Fruit fly (Drosophila melanogaster): ENCODE measurements around the gene CG9302.

The CG9302 gene

DNA sequence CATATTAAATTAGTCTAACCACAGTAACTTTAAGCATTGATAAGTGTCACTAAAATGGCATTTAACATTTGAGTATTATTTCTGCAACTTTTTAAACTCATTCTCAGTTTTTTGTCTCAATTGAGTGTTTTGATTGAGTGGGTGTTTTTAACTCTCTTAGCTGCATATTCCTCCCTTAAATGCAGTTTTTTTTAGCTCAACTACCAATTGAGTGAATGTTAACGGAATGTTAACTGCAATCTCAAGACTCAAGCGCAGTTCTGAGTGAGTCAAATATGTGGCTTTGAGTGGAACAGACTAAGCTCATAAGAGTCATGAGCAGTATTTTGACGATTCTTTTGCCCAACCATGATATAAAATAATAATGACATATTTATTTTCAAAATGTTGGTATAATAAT lies 15.4 kb downstream of the CG9302 start:
- TF ChIP-seq ey (GFP tag; optimal IDR thresholded peaks at IDR 0.05) (no peak), brk (GFP tag; optimal IDR thresholded peaks at IDR 0.05) (no peak), woc (GFP tag; optimal IDR thresholded peaks at IDR 0.05) (no peak), jim (GFP tag; optimal IDR thresholded peaks at IDR 0.05) (no peak), Hr78 (GFP tag; optimal IDR thresholded peaks at IDR 0.05) (no peak), CG9705 (GFP tag; optimal IDR thresholded peaks at IDR 0.05) (no peak), Rel (GFP tag; optimal IDR thresholded peaks at IDR 0.05) (no peak), Rel (tag; optimal IDR thresholded peaks at IDR 0.05) (no peak), dl (GFP tag; optimal IDR thresholded peaks at IDR 0.05; ENCODE audit: insufficient read depth in 1 of 2, partially characterized antibody in 2 of 2) (no peak), rgr (GFP tag; optimal IDR thresholded peaks at IDR 0.05) (no peak), sv (GFP tag; optimal IDR thresholded peaks at IDR 0.05) (no peak), sage (GFP tag; optimal IDR thresholded peaks at IDR 0.05) (no peak), GATAd (GFP tag; optimal IDR thresholded peaks at IDR 0.05) (no peak), Sp1 (GFP tag; optimal IDR thresholded peaks at IDR 0.05) (no peak)

dm6 chr2L:13361465-13361864 lies 16.9 kb downstream of the CG9302 start, which contains the start of gene CG9377:
CG9377 (minus strand) TSS chr2L:13361565.
- TF ChIP-seq h (GFP tag; optimal IDR thresholded peaks at IDR 0.05) (no peak), Dfd (GFP tag; optimal IDR thresholded peaks at IDR 0.05) (no peak), Myc (optimal IDR thresholded peaks at IDR 0.05) (no peak), Hr83 (GFP tag; optimal IDR thresholded peaks at IDR 0.05; ENCODE audit: poor library complexity, severe bottlenecking) (no peak), HLH106 (tag; optimal IDR thresholded peaks at IDR 0.05) (no peak), Jra (GFP tag; optimal IDR thresholded peaks at IDR 0.05) (no peak), Sp1 (GFP tag; optimal IDR thresholded peaks at IDR 0.05) (no peak), Abd-B (GFP tag; optimal IDR thresholded peaks at IDR 0.05) (no peak), CG32264 (GFP tag; optimal IDR thresholded peaks at IDR 0.05) (no peak)

DNA sequence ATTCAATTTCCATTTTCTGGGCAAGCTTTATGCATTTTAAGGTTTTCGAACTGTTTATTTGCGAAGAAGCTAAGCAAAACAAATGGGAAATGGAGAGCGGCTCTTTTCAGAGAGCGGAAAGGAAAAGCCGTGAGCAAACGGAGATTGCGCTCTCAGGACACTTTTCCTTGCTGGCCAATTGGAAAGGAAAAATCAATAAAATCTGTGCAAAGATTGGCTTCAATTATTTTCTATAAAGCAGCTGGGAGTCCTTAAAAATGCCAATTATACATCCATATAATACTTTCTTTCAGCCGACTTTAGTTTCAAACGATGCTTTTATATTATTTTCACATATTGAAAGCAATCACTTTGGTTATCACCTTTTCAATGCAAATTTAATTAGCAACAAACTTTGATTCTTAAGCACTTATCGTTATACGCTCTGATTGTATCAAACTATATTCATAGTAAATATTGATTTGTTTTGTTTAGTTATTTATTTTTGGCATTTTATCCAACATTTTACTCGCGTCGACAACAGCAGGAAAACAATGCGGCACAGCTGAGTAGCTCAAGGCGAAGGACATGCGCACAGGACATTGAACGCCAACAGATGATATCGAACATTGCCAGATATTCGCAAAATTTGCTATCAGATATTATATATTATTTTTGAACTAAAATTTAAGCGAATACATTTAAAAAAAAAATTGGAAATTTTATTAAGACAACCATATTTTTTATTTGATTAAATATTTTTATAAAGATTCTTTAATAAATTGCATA lies 23.6 kb downstream of the CG9302 start, which contains the start of gene CG9395:
TSS of gene CG9395 (minus strand) at position 494 of the 768 bp plus-strand sequence.
- no peak for TF ChIP-seq h (GFP tag; optimal IDR thresholded peaks at IDR 0.05)
- TF ChIP-seq brk (GFP tag; optimal IDR thresholded peaks at IDR 0.05): no peak
- TF ChIP-seq ey (GFP tag; optimal IDR thresholded peaks at IDR 0.05): no peak
- TF ChIP-seq GATAd (GFP tag; optimal IDR thresholded peaks at IDR 0.05): no peak
- TF ChIP-seq tai (GFP tag; optimal IDR thresholded peaks at IDR 0.05): no peak
- TF ChIP-seq Hnf4 (GFP tag; optimal IDR thresholded peaks at IDR 0.05): no peak
- TF ChIP-seq dl (GFP tag; optimal IDR thresholded peaks at IDR 0.05; ENCODE audit: insufficient read depth in 1 of 2, partially characterized antibody in 2 of 2): no peak
- TF ChIP-seq Dif (GFP tag; optimal IDR thresholded peaks at IDR 0.05; ENCODE audit: partially characterized antibody): no peak
- no peak for TF ChIP-seq dsf (GFP tag; optimal IDR thresholded peaks at IDR 0.05; ENCODE audit: borderline replicate concordance)
- no peak for TF ChIP-seq Myc (optimal IDR thresholded peaks at IDR 0.05)
- no peak for TF ChIP-seq foxo (GFP tag; optimal IDR thresholded peaks at IDR 0.05)
- TF ChIP-seq rgr (GFP tag; optimal IDR thresholded peaks at IDR 0.05): no peak
- TF ChIP-seq jim (GFP tag; optimal IDR thresholded peaks at IDR 0.05): no peak
- TF ChIP-seq dmrt93B (GFP tag; optimal IDR thresholded peaks at IDR 0.05): no peak

- TF ChIP-seq lola (GFP tag; optimal IDR thresholded peaks at IDR 0.05): no peak
- no peak for TF ChIP-seq sage (GFP tag; optimal IDR thresholded peaks at IDR 0.05)
- TF ChIP-seq dl (GFP tag; optimal IDR thresholded peaks at IDR 0.05; ENCODE audit: insufficient read depth in 1 of 2, partially characterized antibody in 2 of 2): no peak
- peak; percentile 37 for TF ChIP-seq Myc (optimal IDR thresholded peaks at IDR 0.05)
These were observed 29.0 kb downstream of the CG9302 start for dm6 chr2L:13349237-13349902.

DNA sequence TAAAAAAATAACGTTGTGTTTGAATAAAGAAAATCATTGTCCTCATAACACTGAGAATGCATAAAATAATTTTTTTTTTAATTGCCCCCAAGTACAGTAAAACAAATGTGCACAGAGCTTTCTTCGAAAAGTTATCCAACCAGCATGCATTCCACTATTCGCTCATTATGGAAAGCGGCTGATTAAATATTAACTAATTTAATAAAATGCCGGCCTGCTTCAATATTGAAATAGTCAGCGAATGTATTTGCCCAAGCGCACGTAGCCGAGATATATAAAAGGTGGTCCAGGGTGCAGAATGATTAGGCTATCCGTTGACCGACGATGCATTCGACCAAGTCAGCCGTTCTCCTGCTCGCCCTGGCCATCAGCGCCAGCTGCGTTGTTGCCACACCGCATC lies 30.9 kb downstream of the CG9302 start, which contains the start of gene CG16826:
TSS of gene CG16826 (plus strand) at position 301 of the 400 bp plus-strand sequence.
- TF ChIP-seq Rel (GFP tag; optimal IDR thresholded peaks at IDR 0.05): no peak
- no peak for TF ChIP-seq Rel (tag; optimal IDR thresholded peaks at IDR 0.05)
- TF ChIP-seq tai (GFP tag; optimal IDR thresholded peaks at IDR 0.05): no peak
- no peak for TF ChIP-seq usp (GFP tag; optimal IDR thresholded peaks at IDR 0.05)
- no peak for TF ChIP-seq N (GFP tag; optimal IDR thresholded peaks at IDR 0.05)
- no peak for TF ChIP-seq psq (GFP tag; optimal IDR thresholded peaks at IDR 0.05)
- no peak for TF ChIP-seq br (GFP tag; optimal IDR thresholded peaks at IDR 0.05)
